Worm (Caenorhabditis elegans): ENCODE measurements around the gene mdt-4.

- TF ChIP-seq him-1 (tag; optimal IDR thresholded peaks at IDR 0.05) (no peak), dao-5 (tag; optimal IDR thresholded peaks at IDR 0.05) (no peak), W03F9.2 (tag; optimal IDR thresholded peaks at IDR 0.05) (no peak)
Measured at ce11 chrII:4902035-4902434, 41.7 kb downstream of the mdt-4 start, which contains the start of gene R05F9.9.
